Fruit fly (Drosophila melanogaster) whole organism, wandering third instar larva: Measurements from ENCODE around the gene Irk2.
A peak's percentile ranks its signal among the peaks of the same experiment; 100 is the strongest.

Experiments used
- Abd-B ChIP-seq: fragments of >200 bp; optimal IDR thresholded peaks from 2 replicates; lab custom pipeline; 2017; ENCODE audit warnings: missing biosample characterization, missing genetic modification characterization
- CG9705 ChIP-seq: fragments of 200-800 bp; sonication (Bioruptor generic); optimal IDR thresholded peaks from 2 replicates; lab custom pipeline; 2018; ENCODE audit warnings: missing biosample characterization, mild to moderate bottlenecking, missing genetic modification characterization
- CrebA ChIP-seq: fragments of 200-800 bp; sonication (Bioruptor generic); optimal IDR thresholded peaks from 2 replicates; lab custom pipeline; 2016; ENCODE audit warnings: missing biosample characterization, mild to moderate bottlenecking, missing genetic modification characterization, borderline replicate concordance
- Dfd ChIP-seq: fragments of >200 bp; optimal IDR thresholded peaks from 2 replicates; lab custom pipeline; 2017; ENCODE audit warnings: missing biosample characterization, missing genetic modification characterization
- Dif ChIP-seq: fragments of 200-275, 200-300 bp; sonication (Bioruptor generic); optimal IDR thresholded peaks from 2 replicates; lab custom pipeline; 2018; ENCODE audit warnings: missing biosample characterization, missing genetic modification characterization; ENCODE audit not compliant: partially characterized antibody
- GATAd ChIP-seq: sonication (Bioruptor generic); optimal IDR thresholded peaks from 2 replicates; lab custom pipeline; 2016; ENCODE audit warnings: missing biosample characterization, missing genetic modification characterization
- HLH106 ChIP-seq: fragments of 200-800 bp; optimal IDR thresholded peaks from 3 replicates; lab custom pipeline; 2019; ENCODE audit warnings: missing biosample characterization, mild to moderate bottlenecking, missing genetic modification characterization, moderate library complexity
- Hnf4 ChIP-seq: fragments of 200-800 bp; sonication (Bioruptor generic); optimal IDR thresholded peaks from 2 replicates; lab custom pipeline; 2016; ENCODE audit warnings: missing biosample characterization, mild to moderate bottlenecking, missing genetic modification characterization
- Hr78 ChIP-seq: fragments of >200 bp; optimal IDR thresholded peaks from 2 replicates; lab custom pipeline; 2017; ENCODE audit warnings: missing biosample characterization, missing genetic modification characterization
- Jra ChIP-seq: sonication (Bioruptor generic); optimal IDR thresholded peaks from 2 replicates; lab custom pipeline; 2016; ENCODE audit warnings: missing biosample characterization, missing genetic modification characterization
- Mio ChIP-seq: sonication (Bioruptor generic); optimal IDR thresholded peaks from 2 replicates; lab custom pipeline; 2016; ENCODE audit warnings: missing biosample characterization, missing genetic modification characterization
- Myc ChIP-seq: fragments of >200 bp; optimal IDR thresholded peaks from 2 replicates; lab custom pipeline; 2017
- N ChIP-seq: fragments of >200 bp; optimal IDR thresholded peaks from 2 replicates; lab custom pipeline; 2018; ENCODE audit warnings: missing biosample characterization, missing external identifiers, missing genetic modification characterization
- OdsH ChIP-seq: fragments of 200-800 bp; sonication (Bioruptor generic); optimal IDR thresholded peaks from 2 replicates; lab custom pipeline; 2016; ENCODE audit warnings: missing biosample characterization, mild to moderate bottlenecking, missing genetic modification characterization
- Rel ChIP-seq, 2 experiments: fragments of 200-800 bp; sonication (Bioruptor generic) in 1 of 2; optimal IDR thresholded peaks; 2 replicates in 1 of 2; 3 replicates in 1 of 2; lab custom pipeline; 2016 to 2019; ENCODE audit warnings: mild to moderate bottlenecking in 2 of 2, missing biosample characterization in 2 of 2, missing genetic modification characterization in 2 of 2, moderate library complexity in 1 of 2
- Sp1 ChIP-seq: fragments of 200-800 bp; sonication (Bioruptor generic); optimal IDR thresholded peaks from 3 replicates; lab custom pipeline; 2019; ENCODE audit warnings: missing biosample characterization, mild to moderate bottlenecking, missing genetic modification characterization, moderate library complexity
- Vsx2 ChIP-seq: fragments of 200-300, 225-300 bp; sonication (Bioruptor generic); optimal IDR thresholded peaks from 2 replicates; lab custom pipeline; 2018; ENCODE audit warnings: missing biosample characterization, missing genetic modification characterization; ENCODE audit not compliant: partially characterized antibody
- brk ChIP-seq: fragments of 200-800 bp; sonication (Bioruptor generic); optimal IDR thresholded peaks from 2 replicates; lab custom pipeline; 2016; ENCODE audit warnings: missing biosample characterization, mild to moderate bottlenecking, missing genetic modification characterization
- dl ChIP-seq, 2 experiments: fragments of 175-275, 200-275 bp in 1 of 2; fragments of 200-275 bp in 1 of 2; sonication (Bioruptor generic); optimal IDR thresholded peaks; lab custom pipeline; 2018; ENCODE audit warnings: mild to moderate bottlenecking in 2 of 2, missing biosample characterization in 2 of 2, missing genetic modification characterization in 2 of 2, moderate library complexity in 2 of 2; ENCODE audit not compliant: partially characterized antibody in 2 of 2, insufficient read depth in 1 of 2
- dmrt93B ChIP-seq: fragments of 200-800 bp; sonication (Bioruptor generic); optimal IDR thresholded peaks from 2 replicates; lab custom pipeline; 2018; ENCODE audit warnings: missing biosample characterization, mild to moderate bottlenecking, missing genetic modification characterization
- dsf ChIP-seq: sonication (Bioruptor generic); optimal IDR thresholded peaks from 2 replicates; lab custom pipeline; 2016; ENCODE audit warnings: missing biosample characterization, missing genetic modification characterization, borderline replicate concordance
- ey ChIP-seq: fragments of 200-800 bp; sonication (Bioruptor generic); optimal IDR thresholded peaks from 2 replicates; lab custom pipeline; 2016; ENCODE audit warnings: missing biosample characterization, missing genetic modification characterization
- fru ChIP-seq: fragments of 200-800 bp; sonication (Bioruptor generic); optimal IDR thresholded peaks from 3 replicates; lab custom pipeline; 2016; ENCODE audit warnings: missing biosample characterization, mild to moderate bottlenecking, missing genetic modification characterization
- h ChIP-seq: fragments of 200-800 bp; sonication (Bioruptor generic); optimal IDR thresholded peaks from 3 replicates; lab custom pipeline; 2016; ENCODE audit warnings: missing biosample characterization, mild to moderate bottlenecking, missing genetic modification characterization
- jim ChIP-seq: fragments of 175-275, 200-325 bp; sonication (Bioruptor generic); optimal IDR thresholded peaks from 2 replicates; lab custom pipeline; 2016; ENCODE audit warnings: missing biosample characterization, mild to moderate bottlenecking, missing genetic modification characterization
- lola ChIP-seq: fragments of >200 bp; optimal IDR thresholded peaks from 2 replicates; lab custom pipeline; 2017; ENCODE audit warnings: missing biosample characterization, missing genetic modification characterization
- pan ChIP-seq: fragments of >200 bp; optimal IDR thresholded peaks from 2 replicates; lab custom pipeline; 2017
- rgr ChIP-seq: fragments of 200-800 bp; sonication (Bioruptor generic); optimal IDR thresholded peaks from 3 replicates; lab custom pipeline; 2016; ENCODE audit warnings: missing biosample characterization, mild to moderate bottlenecking, missing genetic modification characterization
- sage ChIP-seq: fragments of 200-800 bp; sonication (Bioruptor generic); optimal IDR thresholded peaks from 2 replicates; lab custom pipeline; 2016; ENCODE audit warnings: missing biosample characterization, mild to moderate bottlenecking, missing genetic modification characterization
- sv ChIP-seq: fragments of 200-800 bp; sonication (Bioruptor generic); optimal IDR thresholded peaks from 3 replicates; lab custom pipeline; 2016; ENCODE audit warnings: missing biosample characterization, missing genetic modification characterization
- tai ChIP-seq: sonication (Bioruptor generic); optimal IDR thresholded peaks from 2 replicates; lab custom pipeline; 2016; ENCODE audit warnings: missing biosample characterization, missing genetic modification characterization
- usp ChIP-seq: fragments of >200 bp; optimal IDR thresholded peaks from 2 replicates; lab custom pipeline; 2017; ENCODE audit warnings: missing biosample characterization, missing genetic modification characterization

Gene Irk2

DNA sequence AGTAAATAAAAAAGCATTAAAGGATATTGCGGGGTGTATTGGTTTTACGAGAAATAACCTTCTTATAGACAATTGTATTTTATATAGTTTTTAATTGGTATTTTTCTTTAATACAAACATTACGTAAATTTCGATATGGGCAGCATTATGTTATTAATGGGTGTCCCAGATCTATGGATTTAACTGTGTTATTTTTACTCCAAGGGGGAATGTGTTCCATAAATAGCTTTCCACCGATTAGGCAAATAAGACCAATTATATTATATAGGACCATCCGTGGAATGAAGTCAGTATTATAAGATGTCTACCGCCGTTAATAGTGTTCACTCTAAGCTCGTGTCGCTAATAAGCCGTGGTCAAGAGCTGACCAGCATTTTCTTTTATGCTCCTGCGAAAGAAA, 35.7 kb downstream of the Irk2 start, which contains the start of gene Ir94g:
Gene Ir94g (plus strand): TSS at position 301 of the 400 bp plus-strand sequence.
- no peak for TF ChIP-seq CrebA (GFP tag; lab: Kevin White, UChicago)
- TF ChIP-seq Sp1 (GFP tag; lab: Kevin White, UChicago) = no peak
- TF ChIP-seq usp (GFP tag; lab: Kevin White, UChicago) = no peak
- TF ChIP-seq dmrt93B = no peak
- TF ChIP-seq fru = no peak
- no peak for TF ChIP-seq Abd-B (GFP tag; lab: Kevin White, UChicago)
- no peak for TF ChIP-seq ey
- no peak for TF ChIP-seq jim (GFP tag; lab: Kevin White, UChicago)
- TF ChIP-seq, all 38 proteins: peak for 0

DNA sequence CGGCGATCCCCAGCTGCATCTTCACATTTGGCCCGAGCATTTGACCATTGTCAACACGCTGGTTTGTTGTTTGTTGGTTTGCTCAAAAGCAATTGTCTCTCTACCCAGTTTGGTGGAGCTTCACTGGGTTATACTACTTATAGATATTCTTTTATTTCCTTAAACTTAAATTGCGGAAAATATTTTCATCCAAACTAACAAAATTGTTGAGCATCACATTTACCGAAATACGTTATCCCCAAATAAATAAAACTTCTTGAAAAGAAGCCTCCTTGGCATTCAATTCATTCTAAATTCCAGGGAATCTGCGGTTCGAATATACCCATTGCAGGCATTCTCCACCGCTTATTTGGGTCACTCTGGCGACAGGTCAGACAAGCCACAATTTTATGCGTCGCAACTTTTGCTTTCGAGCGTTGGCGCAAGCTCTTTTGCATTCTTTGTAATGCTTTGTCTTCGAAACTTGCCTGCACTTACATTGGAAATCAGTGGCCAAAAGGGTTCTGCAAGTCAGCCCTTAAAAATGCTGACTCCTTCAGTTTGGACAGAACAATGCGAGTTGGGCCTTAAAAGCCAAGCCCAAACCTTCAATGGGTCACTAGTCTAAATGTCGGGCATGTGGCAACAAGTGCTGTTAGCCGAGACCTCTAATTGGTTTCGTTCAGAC, 37.9 kb downstream of the Irk2 start, which contains the start of gene Ir94f:
Gene Ir94f (plus strand): TSS at position 617 of the 667 bp plus-strand sequence.
- TF ChIP-seq Dif (no peak), h (GFP tag; lab: Kevin White, UChicago) (no peak), brk (GFP tag; lab: Kevin White, UChicago) (no peak), OdsH (GFP tag; lab: Kevin White, UChicago) (no peak), rgr (GFP tag; lab: Kevin White, UChicago) (no peak), fru (no peak), ey (no peak), Abd-B (GFP tag; lab: Kevin White, UChicago) (no peak), dmrt93B (no peak), sage (GFP tag; lab: Kevin White, UChicago) (no peak), dsf (no peak), Myc (lab: Kevin White, UChicago) (no peak), Vsx2 (no peak), Dfd (GFP tag; lab: Kevin White, UChicago) (no peak), jim (GFP tag; lab: Kevin White, UChicago) (no peak), GATAd (no peak), sv (GFP tag; lab: Kevin White, UChicago) (no peak), Sp1 (GFP tag; lab: Kevin White, UChicago) (no peak), dl (GFP tag; optimal IDR thresholded peaks at IDR 0.05; lab: Kevin White, UChicago; ENCODE audit: insufficient read depth in 1 of 2, partially characterized antibody in 2 of 2) (no peak)

dm6 chr3R:23476085-23476484, 43.2 kb downstream of the Irk2 start:
- TF ChIP-seq Sp1 (GFP tag; lab: Kevin White, UChicago) (no peak), Rel (GFP tag; optimal IDR thresholded peaks at IDR 0.05; lab: Kevin White, UChicago) (no peak), Rel (tag; optimal IDR thresholded peaks at IDR 0.05; lab: Kevin White, UChicago) (no peak)

DNA sequence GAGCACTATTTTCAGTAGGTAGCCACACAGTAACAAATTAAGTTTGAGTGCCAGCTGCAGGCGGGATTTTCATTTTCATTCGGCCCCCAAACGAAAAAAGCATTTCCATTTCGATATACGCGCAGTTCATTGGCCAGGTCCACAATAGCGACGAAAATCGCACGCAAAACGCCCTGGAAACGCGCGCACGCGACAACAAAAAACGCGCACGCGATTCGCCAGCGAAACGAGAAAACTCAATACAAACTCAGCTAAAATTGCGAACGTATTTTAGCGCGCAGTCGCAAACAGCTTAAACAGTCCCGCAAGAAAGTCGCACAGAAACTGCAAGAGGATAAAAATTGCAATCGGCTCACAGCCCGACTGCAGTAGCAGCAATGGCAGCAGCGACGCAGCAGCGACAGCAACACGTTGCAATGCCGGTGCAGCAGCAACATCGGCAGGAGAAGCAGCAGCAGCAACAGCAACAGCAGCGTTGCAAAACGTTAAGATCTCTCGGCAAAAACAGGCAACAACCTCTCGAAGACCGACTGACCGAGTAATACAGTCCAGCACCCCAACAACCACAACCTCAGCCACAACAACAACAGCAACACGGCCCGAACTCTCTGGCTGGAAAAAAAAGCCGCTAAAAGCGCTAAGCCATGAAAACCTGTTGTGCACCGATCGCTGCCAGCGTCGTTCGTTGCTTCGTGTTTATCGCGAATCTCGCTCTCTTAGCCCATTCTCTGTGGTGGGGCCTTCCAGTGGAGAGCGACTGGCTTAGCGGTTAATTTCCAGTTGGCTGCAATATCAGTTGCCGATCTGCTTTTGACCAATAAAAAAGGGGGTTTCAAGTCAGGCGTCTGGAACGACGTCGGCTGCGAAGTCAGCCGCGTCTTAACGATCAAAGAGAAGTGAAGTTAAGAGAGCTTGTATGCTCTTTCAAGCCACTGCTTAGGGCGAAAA, 47.0 kb downstream of the Irk2 start, which contains the start of gene CG4374:
Gene CG4374 (minus strand): TSS at position 268 of the 948 bp plus-strand sequence.
- TF ChIP-seq fru = peak; percentile 26
- no peak for TF ChIP-seq sage (GFP tag; lab: Kevin White, UChicago)
- peak; percentile 10 for TF ChIP-seq Vsx2
- no peak for TF ChIP-seq HLH106 (tag; lab: Kevin White, UChicago)
- TF ChIP-seq dmrt93B = no peak
- no peak for TF ChIP-seq pan
- no peak for TF ChIP-seq tai (GFP tag; lab: Kevin White, UChicago)
- TF ChIP-seq OdsH (GFP tag; lab: Kevin White, UChicago) = no peak
- no peak for TF ChIP-seq lola (GFP tag; lab: Kevin White, UChicago)
- TF ChIP-seq Sp1 (GFP tag; lab: Kevin White, UChicago) = no peak
- no peak for TF ChIP-seq N (GFP tag; lab: Kevin White, UChicago)
- peak in 1 of 2 experiments; percentile 14 for TF ChIP-seq dl (GFP tag; optimal IDR thresholded peaks at IDR 0.05; lab: Kevin White, UChicago; ENCODE audit: insufficient read depth in 1 of 2, partially characterized antibody in 2 of 2)
- TF ChIP-seq jim (GFP tag; lab: Kevin White, UChicago) = no peak
- TF ChIP-seq Dfd (GFP tag; lab: Kevin White, UChicago) = peak; percentile 77
- TF ChIP-seq usp (GFP tag; lab: Kevin White, UChicago) = no peak
- TF ChIP-seq Rel (GFP tag; optimal IDR thresholded peaks at IDR 0.05; lab: Kevin White, UChicago) = peak; percentile 6
- peak; percentile 41 for TF ChIP-seq Rel (tag; optimal IDR thresholded peaks at IDR 0.05; lab: Kevin White, UChicago)
- TF ChIP-seq Abd-B (GFP tag; lab: Kevin White, UChicago) = no peak
- no peak for TF ChIP-seq CrebA (GFP tag; lab: Kevin White, UChicago)
- no peak for TF ChIP-seq CG9705
- peak; percentile 35 for TF ChIP-seq Dif
- no peak for TF ChIP-seq Hr78
- no peak for TF ChIP-seq ey
- peak; percentile 36 for TF ChIP-seq Myc (lab: Kevin White, UChicago)
- TF ChIP-seq Hnf4 (GFP tag; lab: Kevin White, UChicago) = no peak
- no peak for TF ChIP-seq Mio
- no peak for TF ChIP-seq Jra (GFP tag; lab: Kevin White, UChicago)
- TF ChIP-seq, all 38 proteins: peak for 7
